Worm (Caenorhabditis elegans): Measurements from ENCODE around the gene srd-48.

- TF ChIP-seq unc-62 (GFP tag; optimal IDR thresholded peaks at IDR 0.05) (no peak), nhr-237 (tag; optimal IDR thresholded peaks at IDR 0.05) (no peak), unc-39 (tag; optimal IDR thresholded peaks at IDR 0.05) (no peak), mep-1 (tag; optimal IDR thresholded peaks at IDR 0.05) (no peak), ceh-43 (GFP tag; optimal IDR thresholded peaks at IDR 0.05) (no peak), lsy-2 (tag; optimal IDR thresholded peaks at IDR 0.05) (no peak)
Observed at ce11 chrX:12371321-12371720, 35.4 kb downstream of the srd-48 start, which contains the start of gene rif-1.2.
